Fruit fly (Drosophila melanogaster) whole organism, embryonic: ENCODE data around the gene mAChR-C.

Source experiments
- CG10959 ChIP-seq: fragments of 200-800 bp; sonication (Bioruptor generic); IDR thresholded peaks from 2 replicates; pipeline ENCODE4 v1.3.6; 2022; ENCODE audit warnings: missing biosample characterization, missing genetic modification characterization
- CG11247 ChIP-seq: fragments of 200-800 bp; sonication (Bioruptor generic); IDR thresholded peaks from 2 replicates; pipeline ENCODE4 v1.3.6; 2022; ENCODE audit warnings: missing biosample characterization, missing genetic modification characterization
- CG12104 ChIP-seq: fragments of 200-800 bp; sonication (Bioruptor generic); optimal IDR thresholded peaks from 3 replicates; lab custom pipeline; 2016; ENCODE audit warnings: missing biosample characterization, missing genetic modification characterization
- CG12299 ChIP-seq: fragments of 200-800 bp; sonication (Bioruptor generic); optimal IDR thresholded peaks from 2 replicates; lab custom pipeline; 2018; ENCODE audit warnings: missing biosample characterization, mild to moderate bottlenecking, missing genetic modification characterization
- CG12391 ChIP-seq: fragments of 200-800 bp; sonication (Bioruptor generic); optimal IDR thresholded peaks from 3 replicates; lab custom pipeline; 2018; ENCODE audit warnings: missing biosample characterization, mild to moderate bottlenecking, missing genetic modification characterization, moderate library complexity
- CG12659 ChIP-seq: fragments of 200-800 bp; sonication (Bioruptor generic); optimal IDR thresholded peaks from 3 replicates; lab custom pipeline; 2017; ENCODE audit warnings: mild to moderate bottlenecking, missing biosample characterization, missing genetic modification reagents, missing genetic modification characterization
- CG13123 ChIP-seq: fragments of 200-800 bp; sonication (Bioruptor generic); optimal IDR thresholded peaks from 2 replicates; lab custom pipeline; 2016; ENCODE audit warnings: missing biosample characterization, missing genetic modification characterization
- CG14965 ChIP-seq: fragments of 200-800 bp; sonication (Bioruptor generic); optimal IDR thresholded peaks from 2 replicates; lab custom pipeline; 2016; ENCODE audit warnings: missing biosample characterization, missing genetic modification characterization, borderline replicate concordance
- CG15011 ChIP-seq: fragments of 200-800 bp; sonication (Bioruptor generic); optimal IDR thresholded peaks from 3 replicates; lab custom pipeline; 2018; ENCODE audit warnings: missing biosample characterization, mild to moderate bottlenecking, missing genetic modification characterization
- CG15514 ChIP-seq: fragments of 200-800 bp; sonication (Bioruptor generic); optimal IDR thresholded peaks from 3 replicates; lab custom pipeline; 2017; ENCODE audit warnings: missing biosample characterization, missing genetic modification characterization, mild to moderate bottlenecking, moderate library complexity, missing genetic modification reagents
- CG16813 ChIP-seq: fragments of 200-800 bp; sonication (Bioruptor generic); IDR thresholded peaks from 3 replicates; pipeline ENCODE4 v1.3.6; 2022; ENCODE audit warnings: missing biosample characterization, missing genetic modification characterization; ENCODE audit not compliant: partially characterized antibody
- CG17359 ChIP-seq: fragments of 200-800 bp; sonication (Bioruptor generic); optimal IDR thresholded peaks from 3 replicates; lab custom pipeline; 2018; ENCODE audit warnings: missing biosample characterization, mild to moderate bottlenecking, missing genetic modification characterization, moderate library complexity
- CG2712 ChIP-seq: fragments of 200-800 bp; optimal IDR thresholded peaks from 3 replicates; lab custom pipeline; 2019; ENCODE audit warnings: missing biosample characterization, mild to moderate bottlenecking, missing genetic modification characterization, moderate library complexity
- CG32767 ChIP-seq: fragments of 200-800 bp; sonication (Bioruptor generic); IDR thresholded peaks from 2 replicates; pipeline ENCODE4 v1.3.6; 2022; ENCODE audit warnings: missing biosample characterization, missing genetic modification characterization
- CG3838 ChIP-seq: fragments of 200-800 bp; sonication (Bioruptor generic); optimal IDR thresholded peaks from 3 replicates; lab custom pipeline; 2016; ENCODE audit warnings: missing biosample characterization, missing genetic modification characterization
- CG42726 ChIP-seq: fragments of 200-800 bp; sonication (Bioruptor generic); IDR thresholded peaks from 2 replicates; pipeline ENCODE4 v1.3.6; 2022; ENCODE audit warnings: missing biosample characterization, missing genetic modification characterization; ENCODE audit not compliant: partially characterized antibody
- CG6791 ChIP-seq: fragments of 200-800 bp; sonication (Bioruptor generic); IDR thresholded peaks from 3 replicates; pipeline ENCODE4 v1.3.6; 2022; ENCODE audit warnings: missing biosample characterization, missing genetic modification characterization; ENCODE audit not compliant: partially characterized antibody
- CG7271 ChIP-seq: fragments of 200-800 bp; sonication (Bioruptor generic); optimal IDR thresholded peaks from 2 replicates; lab custom pipeline; 2018; ENCODE audit warnings: missing biosample characterization, mild to moderate bottlenecking, missing genetic modification characterization, moderate library complexity
- CG8089 ChIP-seq: fragments of 200-800 bp; sonication (Bioruptor generic); optimal IDR thresholded peaks from 3 replicates; lab custom pipeline; 2016; ENCODE audit warnings: missing biosample characterization, missing genetic modification characterization
- CG9876 ChIP-seq: fragments of 200-800 bp; sonication (Bioruptor generic); optimal IDR thresholded peaks from 2 replicates; lab custom pipeline; 2016; ENCODE audit warnings: missing biosample characterization, missing genetic modification characterization
- Dfd ChIP-seq, 2 experiments: fragments of >200 bp; optimal IDR thresholded peaks; 2 replicates each; lab custom pipeline; 2017; ENCODE audit warnings: missing biosample characterization in 2 of 2, missing genetic modification characterization in 2 of 2
- Eip74EF ChIP-seq, 2 experiments: fragments of 200-800 bp in 1 of 2; fragments of >200 bp in 1 of 2; sonication (Bioruptor generic) in 1 of 2; optimal IDR thresholded peaks; 2 replicates each; lab custom pipeline; 2017 to 2019; ENCODE audit warnings: missing biosample characterization in 2 of 2, missing genetic modification characterization in 2 of 2, mild to moderate bottlenecking in 1 of 2, moderate library complexity in 1 of 2
- Ets97D ChIP-seq: fragments of 200-800 bp; sonication (Bioruptor generic); optimal IDR thresholded peaks from 3 replicates; lab custom pipeline; 2016; ENCODE audit warnings: missing biosample characterization, missing genetic modification characterization
- H2.0 ChIP-seq: fragments of 200-800 bp; sonication (Bioruptor generic); IDR thresholded peaks from 2 replicates; pipeline ENCODE4 v1.3.6; 2022; ENCODE audit warnings: missing biosample characterization, missing genetic modification characterization
- HLH3B ChIP-seq: fragments of 200-800 bp; sonication (Bioruptor generic); IDR thresholded peaks from 2 replicates; pipeline ENCODE4 v1.3.6; 2022; ENCODE audit warnings: missing biosample characterization, missing genetic modification characterization
- HLHmδ ChIP-seq: fragments of 200-800 bp; sonication (Bioruptor generic); optimal IDR thresholded peaks from 2 replicates; lab custom pipeline; 2018; ENCODE audit warnings: missing biosample characterization, mild to moderate bottlenecking, missing genetic modification characterization, moderate library complexity
- Hey ChIP-seq: fragments of 200-800 bp; sonication (Bioruptor generic); optimal IDR thresholded peaks from 3 replicates; lab custom pipeline; 2018; ENCODE audit warnings: missing biosample characterization, mild to moderate bottlenecking, missing genetic modification characterization
- Hr39 ChIP-seq: fragments of >200 bp; optimal IDR thresholded peaks from 2 replicates; lab custom pipeline; 2017
- MESR4 ChIP-seq: fragments of 200-800 bp; sonication (Bioruptor generic); optimal IDR thresholded peaks from 2 replicates; lab custom pipeline; 2018; ENCODE audit warnings: missing biosample characterization, mild to moderate bottlenecking, missing genetic modification characterization, moderate library complexity
- NC2β ChIP-seq: fragments of 200-800 bp; sonication (Bioruptor generic); optimal IDR thresholded peaks from 2 replicates; lab custom pipeline; 2016; ENCODE audit warnings: missing biosample characterization, missing genetic modification characterization
- Nf-YA ChIP-seq: fragments of 200-800 bp; sonication (Bioruptor generic); IDR thresholded peaks from 2 replicates; pipeline ENCODE4 v1.3.6; 2022; ENCODE audit warnings: missing biosample characterization, missing genetic modification characterization
- Sox100B ChIP-seq: fragments of 200-800 bp; sonication (Bioruptor generic); optimal IDR thresholded peaks from 3 replicates; lab custom pipeline; 2018; ENCODE audit warnings: missing biosample characterization, mild to moderate bottlenecking, missing genetic modification characterization
- ab ChIP-seq: fragments of 200-800 bp; sonication (Bioruptor generic); optimal IDR thresholded peaks from 2 replicates; lab custom pipeline; 2016; ENCODE audit warnings: missing biosample characterization, missing genetic modification characterization
- ac ChIP-seq: fragments of 200-800 bp; sonication (Bioruptor generic); optimal IDR thresholded peaks from 3 replicates; lab custom pipeline; 2017; ENCODE audit warnings: missing biosample characterization, mild to moderate bottlenecking, missing genetic modification characterization
- ap ChIP-seq: fragments of 200-800 bp; sonication (Bioruptor generic); IDR thresholded peaks from 2 replicates; pipeline ENCODE4 v1.3.6; 2022; ENCODE audit warnings: missing biosample characterization, missing genetic modification characterization
- ato ChIP-seq: fragments of 200-800 bp; sonication (Bioruptor generic); IDR thresholded peaks from 2 replicates; pipeline ENCODE4 v1.3.6; 2022; ENCODE audit warnings: missing biosample characterization, missing genetic modification characterization; ENCODE audit not compliant: partially characterized antibody
- btn ChIP-seq: fragments of 200-800 bp; sonication (Bioruptor generic); optimal IDR thresholded peaks from 2 replicates; lab custom pipeline; 2016; ENCODE audit warnings: missing biosample characterization, missing genetic modification characterization
- ci ChIP-seq: fragments of 200-800 bp; sonication (Bioruptor generic); IDR thresholded peaks from 3 replicates; pipeline ENCODE4 v1.3.6; 2022; ENCODE audit warnings: missing biosample characterization, missing genetic modification characterization
- fd102C ChIP-seq: fragments of 200-800 bp; sonication (Bioruptor generic); optimal IDR thresholded peaks from 2 replicates; lab custom pipeline; 2018; ENCODE audit warnings: missing biosample characterization, mild to moderate bottlenecking, missing genetic modification characterization, moderate library complexity
- fu2 ChIP-seq: fragments of 200-800 bp; sonication (Bioruptor generic); optimal IDR thresholded peaks from 2 replicates; lab custom pipeline; 2016; ENCODE audit warnings: missing biosample characterization, missing genetic modification characterization
- ken ChIP-seq: fragments of 200-800 bp; sonication (Bioruptor generic); IDR thresholded peaks from 3 replicates; pipeline ENCODE4 v1.3.6; 2022; ENCODE audit warnings: missing biosample characterization, missing genetic modification characterization
- mld ChIP-seq: fragments of 200-800 bp; sonication (Bioruptor generic); IDR thresholded peaks from 3 replicates; pipeline ENCODE4 v1.3.6; 2022; ENCODE audit warnings: missing biosample characterization, missing genetic modification characterization; ENCODE audit not compliant: partially characterized antibody
- nmo ChIP-seq: fragments of 200-800 bp; sonication (Bioruptor generic); optimal IDR thresholded peaks from 2 replicates; lab custom pipeline; 2018; ENCODE audit warnings: missing biosample characterization, mild to moderate bottlenecking, missing genetic modification characterization, moderate library complexity
- onecut ChIP-seq: fragments of 200-800 bp; sonication (Bioruptor generic); IDR thresholded peaks from 2 replicates; pipeline ENCODE4 v1.3.6; 2022; ENCODE audit warnings: missing biosample characterization, missing genetic modification characterization
- pb ChIP-seq: fragments of 200-800 bp; sonication (Bioruptor generic); optimal IDR thresholded peaks from 3 replicates; lab custom pipeline; 2016; ENCODE audit warnings: missing biosample characterization, missing genetic modification characterization
- sim ChIP-seq: fragments of 200-800 bp; sonication (Bioruptor generic); IDR thresholded peaks from 2 replicates; pipeline ENCODE4 v1.3.6; 2022; ENCODE audit warnings: missing biosample characterization, missing genetic modification characterization
- stc ChIP-seq: fragments of 200-800 bp; sonication (Bioruptor generic); IDR thresholded peaks from 2 replicates; pipeline ENCODE4 v1.3.6; 2022; ENCODE audit warnings: missing biosample characterization, missing genetic modification characterization
- tx ChIP-seq: fragments of 200-800 bp; sonication (Bioruptor generic); optimal IDR thresholded peaks from 2 replicates; lab custom pipeline; 2016; ENCODE audit warnings: missing biosample characterization, missing genetic modification characterization

The mAChR-C gene

DNA sequence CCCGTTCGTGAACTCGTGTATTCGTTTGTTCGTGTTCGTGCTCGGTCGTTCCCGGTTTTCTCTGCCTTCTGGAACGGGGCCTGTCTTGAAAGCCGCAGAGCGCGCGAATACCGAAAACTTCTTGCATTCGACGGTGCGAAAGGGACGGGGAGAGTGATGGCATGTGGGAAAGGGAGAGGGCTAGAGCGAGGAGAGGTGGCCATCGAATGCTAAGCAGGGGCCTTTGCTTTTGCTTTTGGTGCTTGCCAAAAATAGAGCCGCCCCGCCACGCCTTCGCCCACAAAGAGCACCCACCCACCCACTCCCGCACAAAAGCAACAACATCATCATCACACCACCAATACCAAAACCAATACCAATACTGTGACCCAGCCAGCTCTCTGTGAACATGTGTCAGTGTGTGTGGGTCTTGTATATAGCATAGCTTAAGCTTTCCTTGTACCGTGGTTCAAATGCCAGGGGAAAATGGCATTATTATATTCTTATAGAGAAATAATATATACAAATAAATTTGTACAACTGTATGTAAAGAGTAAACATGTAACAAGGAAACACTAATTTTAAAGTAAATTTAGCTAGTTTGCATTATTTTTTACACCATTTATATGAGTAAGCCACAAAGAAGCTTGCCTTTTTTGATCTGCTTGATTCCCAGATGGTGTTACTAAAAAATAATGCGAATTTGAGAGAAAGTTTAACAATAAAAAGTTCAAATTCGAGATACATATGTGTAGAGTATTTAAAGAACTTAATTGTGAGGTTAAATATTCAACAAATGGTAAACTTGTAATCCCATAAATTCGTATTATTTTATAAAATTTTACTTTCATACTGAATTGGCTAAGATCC, 34.9 kb upstream of the mAChR-C start, which contains the start of gene CG14434 (continued):
- peak; percentile 49; the same call in 1 of the 3 replicates for TF ChIP-seq ken
- no peak for TF ChIP-seq Hey (tag; lab: Kevin White, UChicago)
- 0 out of 2 replicates have a peak, but pooled peaks have one; percentile 2 for TF ChIP-seq ap (GFP tag; lab: Robert Waterston, UW)
- peak; percentile 55 for TF ChIP-seq NC2β (GFP tag; lab: Kevin White, UChicago)
- no peak; the same call in 2 of the 3 replicates for TF ChIP-seq ci (GFP tag; lab: Robert Waterston, UW)
- TF ChIP-seq ato (GFP tag; lab: Robert Waterston, UW) = no peak
- no peak for TF ChIP-seq pb (GFP tag; lab: Kevin White, UChicago)
- no peak for TF ChIP-seq onecut (GFP tag; lab: Robert Waterston, UW)
- no peak for TF ChIP-seq MESR4 (GFP tag; lab: Kevin White, UChicago)
- TF ChIP-seq CG9876 (GFP tag; lab: Kevin White, UChicago) = no peak
- peak; percentile 95 for TF ChIP-seq Sox100B (GFP tag; lab: Kevin White, UChicago)
- TF ChIP-seq HLH3B = peak; percentile 30; the same call in 1 of the 2 replicates
- TF ChIP-seq CG17359 (tag; lab: Kevin White, UChicago) = peak; percentile 70
- no peak for TF ChIP-seq CG10959 (GFP tag; lab: Robert Waterston, UW)
- peak; percentile 84 for TF ChIP-seq CG12391
- peak; percentile 40 for TF ChIP-seq CG3838
- no peak for TF ChIP-seq CG16813
- TF ChIP-seq HLHmδ (GFP tag; lab: Kevin White, UChicago) = no peak
- no peak for TF ChIP-seq ac (GFP tag; lab: Kevin White, UChicago)
- TF ChIP-seq CG6791 (GFP tag; lab: Robert Waterston, UW) = no peak
- TF ChIP-seq tx (GFP tag; lab: Kevin White, UChicago) = peak; percentile 44
- TF ChIP-seq fd102C (GFP tag; lab: Kevin White, UChicago) = no peak
- TF ChIP-seq ab (GFP tag; lab: Kevin White, UChicago) = no peak
- peak; percentile 12 for TF ChIP-seq fu2 (GFP tag; lab: Kevin White, UChicago)
- TF ChIP-seq nmo = peak; percentile 90
- TF ChIP-seq CG11247 = no peak
- 0 out of 2 replicates have a peak, but pooled peaks have one; percentile 24 for TF ChIP-seq Nf-YA (GFP tag; lab: Robert Waterston, UW)
- no peak for TF ChIP-seq btn (GFP tag; lab: Kevin White, UChicago)
- no peak for TF ChIP-seq Ets97D
- peak; percentile 37 for TF ChIP-seq CG12299 (tag; lab: Kevin White, UChicago)
- no peak; the same call in 1 of the 2 replicates for TF ChIP-seq CG32767 (GFP tag; lab: Robert Waterston, UW)
- TF ChIP-seq CG12104 (GFP tag; lab: Kevin White, UChicago) = peak; percentile 86
- TF ChIP-seq H2.0 = peak; percentile 28; the same call in 1 of the 2 replicates
- TF ChIP-seq mld = no peak
- no peak for TF ChIP-seq CG7271 (tag; lab: Kevin White, UChicago)
- TF ChIP-seq CG14965 (GFP tag; lab: Kevin White, UChicago) = no peak
- peak; percentile 87 for TF ChIP-seq CG12659 (GFP tag; lab: Kevin White, UChicago)
- TF ChIP-seq Hr39 (lab: Kevin White, UChicago) = no peak
- TF ChIP-seq CG15514 (GFP tag; lab: Kevin White, UChicago) = peak; percentile 33
- peak; percentile 42 for TF ChIP-seq CG8089 (GFP tag; lab: Kevin White, UChicago)
- TF ChIP-seq CG13123 = peak; percentile 30
- TF ChIP-seq CG2712 = peak; percentile 81
- TF ChIP-seq Eip74EF (GFP tag; optimal IDR thresholded peaks at IDR 0.05; lab: Kevin White, UChicago) = peak in 1 of 2 experiments; percentile 73
- no peak for TF ChIP-seq sim (GFP tag; lab: Robert Waterston, UW)
- no peak for TF ChIP-seq CG42726
- peak; percentile 70 for TF ChIP-seq CG15011 (GFP tag; lab: Kevin White, UChicago)
- TF ChIP-seq stc = no peak
- no peak for TF ChIP-seq Dfd (GFP tag; optimal IDR thresholded peaks at IDR 0.05; lab: Kevin White, UChicago)
